Fruit fly (Drosophila melanogaster): ENCODE results near the gene CG9997.
A peak's percentile ranks its signal among the peaks of the same experiment; 100 is the strongest.

Gene CG9997

dm6 chr3R:28756879-28757278 lies at the start of gene CG9997:
Gene CG9997, minus strand, starts transcription at chr3R:28756979.
- no peak for TF ChIP-seq Ptx1 (GFP tag; IDR thresholded peaks at IDR 0.05)
- TF ChIP-seq Sox100B (GFP tag; optimal IDR thresholded peaks at IDR 0.05): no peak

- TF ChIP-seq CG13624 (GFP tag; optimal IDR thresholded peaks at IDR 0.05): no peak
- no peak for TF ChIP-seq CG10959 (GFP tag; IDR thresholded peaks at IDR 0.05)
- TF ChIP-seq hkb (optimal IDR thresholded peaks at IDR 0.05): no peak
- no peak for TF ChIP-seq hkb (GFP tag; IDR thresholded peaks at IDR 0.05)
- TF ChIP-seq fu2 (GFP tag; optimal IDR thresholded peaks at IDR 0.05): no peak
- no peak for TF ChIP-seq Hr3 (GFP tag; optimal IDR thresholded peaks at IDR 0.05)
- TF ChIP-seq sqz (GFP tag; optimal IDR thresholded peaks at IDR 0.05): no peak
- TF ChIP-seq Ada2b (GFP tag; IDR thresholded peaks at IDR 0.05): no peak
- no peak for TF ChIP-seq CG7372 (GFP tag; IDR thresholded peaks at IDR 0.05)
- TF ChIP-seq Oli (tag; optimal IDR thresholded peaks at IDR 0.05): no peak
- TF ChIP-seq H2.0 (GFP tag; IDR thresholded peaks at IDR 0.05): no peak
- TF ChIP-seq CG10543 (GFP tag; optimal IDR thresholded peaks at IDR 0.05): no peak
- TF ChIP-seq hbn (GFP tag; IDR thresholded peaks at IDR 0.05; ENCODE audit: partially characterized antibody): no peak
- TF ChIP-seq Nf-YB (GFP tag; optimal IDR thresholded peaks at IDR 0.05): no peak
- no peak for TF ChIP-seq CG32772 (GFP tag; IDR thresholded peaks at IDR 0.05)
Observed at dm6 chr3R:28806402-28806801, 49.6 kb upstream of the CG9997 start, which contains the start of gene CheB98a. Gene CheB98a, plus strand, starts transcription at chr3R:28806702.

- TF ChIP-seq CG1024 (GFP tag; IDR thresholded peaks at IDR 0.05): no peak
- TF ChIP-seq ap (GFP tag; IDR thresholded peaks at IDR 0.05): no peak
- no peak for TF ChIP-seq CG9437 (GFP tag; optimal IDR thresholded peaks at IDR 0.05)
- no peak for TF ChIP-seq chm (GFP tag; IDR thresholded peaks at IDR 0.05)
- no peak for TF ChIP-seq Neu2 (GFP tag; optimal IDR thresholded peaks at IDR 0.05; ENCODE audit: borderline replicate concordance)
- no peak for TF ChIP-seq exex (tag; optimal IDR thresholded peaks at IDR 0.05)
- TF ChIP-seq ftz-f1 (GFP tag; optimal IDR thresholded peaks at IDR 0.05): no peak
- TF ChIP-seq CG15479 (GFP tag; optimal IDR thresholded peaks at IDR 0.05): no peak
- no peak for TF ChIP-seq ase (GFP tag; IDR thresholded peaks at IDR 0.05)
- no peak for TF ChIP-seq hkb (optimal IDR thresholded peaks at IDR 0.05)
- TF ChIP-seq hkb (GFP tag; IDR thresholded peaks at IDR 0.05): no peak
- no peak for TF ChIP-seq Usf (GFP tag; optimal IDR thresholded peaks at IDR 0.05)
- no peak for TF ChIP-seq tll (GFP tag; optimal IDR thresholded peaks at IDR 0.05)
- no peak for TF ChIP-seq bcd (GFP tag; optimal IDR thresholded peaks at IDR 0.05)
- no peak for TF ChIP-seq CG18764 (GFP tag; optimal IDR thresholded peaks at IDR 0.05)
- TF ChIP-seq CG13287 (GFP tag; IDR thresholded peaks at IDR 0.05; ENCODE audit: partially characterized antibody): no peak
- TF ChIP-seq Gug (GFP tag; IDR thresholded peaks at IDR 0.05): no peak; the same call in 3 of the 4 replicates
- TF ChIP-seq cato (GFP tag; optimal IDR thresholded peaks at IDR 0.05; ENCODE audit: borderline replicate concordance): no peak
- no peak for TF ChIP-seq YL-1 (GFP tag; optimal IDR thresholded peaks at IDR 0.05)
- TF ChIP-seq bigmax (GFP tag; optimal IDR thresholded peaks at IDR 0.05): no peak
- no peak for TF ChIP-seq org-1 (GFP tag; optimal IDR thresholded peaks at IDR 0.05)
- no peak for TF ChIP-seq so (GFP tag; IDR thresholded peaks at IDR 0.05)
- 0 out of 2 replicates have a peak, but pooled peaks have one; percentile 15 for TF ChIP-seq wor (GFP tag; IDR thresholded peaks at IDR 0.05)
- TF ChIP-seq CG7271 (tag; optimal IDR thresholded peaks at IDR 0.05): no peak
- peak; percentile 27; the same call in 1 of the 3 replicates for TF ChIP-seq Optix (GFP tag; IDR thresholded peaks at IDR 0.05)
- no peak for TF ChIP-seq CG30403 (GFP tag; optimal IDR thresholded peaks at IDR 0.05)
- TF ChIP-seq zf30C (GFP tag; optimal IDR thresholded peaks at IDR 0.05): no peak
- no peak for TF ChIP-seq lola (GFP tag; optimal IDR thresholded peaks at IDR 0.05)
- TF ChIP-seq CG16863 (GFP tag; optimal IDR thresholded peaks at IDR 0.05): no peak
- no peak for TF ChIP-seq chn (GFP tag; optimal IDR thresholded peaks at IDR 0.05)
- peak; percentile 94 for TF ChIP-seq Ets65A (GFP tag)
- TF ChIP-seq Lpt (GFP tag; optimal IDR thresholded peaks at IDR 0.05): no peak
- TF ChIP-seq salm (tag; optimal IDR thresholded peaks at IDR 0.05): no peak
- no peak for TF ChIP-seq bab2 (GFP tag; optimal IDR thresholded peaks at IDR 0.05)
- TF ChIP-seq ci (GFP tag; IDR thresholded peaks at IDR 0.05): no peak
Observed at dm6 chr3R:28805164-28805563, 48.4 kb upstream of the CG9997 start.
